Worm (Caenorhabditis elegans) whole organism, mixed stage, embryonic: ENCODE results near the gene gyf-1.
A peak's percentile ranks its signal among the peaks of the same experiment; 100 is the strongest.

Source experiments
- M03D4.4 ChIP-seq: sonication (generic microtip); optimal IDR thresholded peaks from 2 replicates; lab custom pipeline; 2017; ENCODE audit warnings: mild to moderate bottlenecking, missing genetic modification characterization, missing compliant biosample characterization
- bed-3 ChIP-seq: fragments of 200-800 bp; sonication (Bioruptor generic); optimal IDR thresholded peaks from 3 replicates; lab custom pipeline; 2018; ENCODE audit warnings: mild to moderate bottlenecking, missing genetic modification characterization, moderate library complexity, missing compliant biosample characterization
- blmp-1 ChIP-seq: fragments of 150-350 bp; optimal IDR thresholded peaks from 2 replicates; lab custom pipeline; 2014; ENCODE audit warnings: missing biosample characterization, missing genetic modification characterization
- ceh-39 ChIP-seq: fragments of 150-350 bp; optimal IDR thresholded peaks from 2 replicates; lab custom pipeline; 2014; ENCODE audit warnings: missing biosample characterization, missing genetic modification characterization
- ceh-43 ChIP-seq: fragments of 200-800 bp; sonication (Bioruptor generic); optimal IDR thresholded peaks from 2 replicates; lab custom pipeline; 2018; ENCODE audit warnings: mild to moderate bottlenecking, missing genetic modification characterization, moderate library complexity, missing compliant biosample characterization
- ceh-83 ChIP-seq: fragments of 200-800 bp; sonication (Bioruptor generic); optimal IDR thresholded peaks from 2 replicates; lab custom pipeline; 2018; ENCODE audit warnings: mild to moderate bottlenecking, missing genetic modification characterization, missing compliant biosample characterization
- ces-1 ChIP-seq: fragments of 150-350 bp; optimal IDR thresholded peaks from 2 replicates; lab custom pipeline; 2014; ENCODE audit warnings: missing biosample characterization, missing genetic modification reagents, missing genetic modification characterization
- cnd-1 ChIP-seq: fragments of 200-800 bp; sonication (Bioruptor generic); optimal IDR thresholded peaks from 2 replicates; lab custom pipeline; 2018; ENCODE audit warnings: mild to moderate bottlenecking, missing genetic modification characterization, missing compliant biosample characterization
- drap-1 ChIP-seq: fragments of 200-800 bp; sonication (Bioruptor generic); optimal IDR thresholded peaks from 3 replicates; lab custom pipeline; 2018; ENCODE audit warnings: mild to moderate bottlenecking, missing genetic modification characterization, missing compliant biosample characterization
- elt-1 ChIP-seq: sonication (generic microtip); optimal IDR thresholded peaks from 2 replicates; lab custom pipeline; 2017; ENCODE audit warnings: missing genetic modification characterization, mild to moderate bottlenecking, missing compliant biosample characterization, antibody characterized with exemption, moderate library complexity, borderline replicate concordance; ENCODE audit not compliant: insufficient read depth
- elt-3 ChIP-seq: fragments of 150-350 bp; optimal IDR thresholded peaks from 2 replicates; lab custom pipeline; 2014; ENCODE audit warnings: missing biosample characterization, missing genetic modification characterization
- flh-1 ChIP-seq: fragments of 200-800 bp; sonication (Bioruptor generic); optimal IDR thresholded peaks from 2 replicates; lab custom pipeline; 2018; ENCODE audit warnings: mild to moderate bottlenecking, missing genetic modification characterization, moderate library complexity, missing compliant biosample characterization
- ham-2 ChIP-seq: fragments of 200-800 bp; sonication (Bioruptor generic); optimal IDR thresholded peaks from 2 replicates; lab custom pipeline; 2018; ENCODE audit warnings: mild to moderate bottlenecking, missing genetic modification characterization, missing compliant biosample characterization
- hlh-1 ChIP-seq: fragments of 150-350 bp; optimal IDR thresholded peaks from 2 replicates; lab custom pipeline; 2014; ENCODE audit warnings: missing biosample characterization, missing genetic modification reagents, missing genetic modification characterization
- lin-13 ChIP-seq: fragments of 150-350 bp; optimal IDR thresholded peaks from 2 replicates; lab custom pipeline; 2014; ENCODE audit warnings: missing biosample characterization, missing genetic modification characterization
- lin-32 ChIP-seq: fragments of 200-800 bp; sonication (Bioruptor generic); optimal IDR thresholded peaks from 2 replicates; lab custom pipeline; 2018; ENCODE audit warnings: mild to moderate bottlenecking, missing genetic modification characterization, missing compliant biosample characterization
- lsy-2 ChIP-seq: fragments of 150-350 bp; optimal IDR thresholded peaks from 2 replicates; lab custom pipeline; 2014; ENCODE audit warnings: missing biosample characterization, missing genetic modification characterization
- mab-5 ChIP-seq: fragments of 150-350 bp; optimal IDR thresholded peaks from 2 replicates; lab custom pipeline; 2014; ENCODE audit warnings: missing biosample characterization, missing genetic modification characterization
- mep-1 ChIP-seq: fragments of 150-350 bp; optimal IDR thresholded peaks from 2 replicates; lab custom pipeline; 2017; ENCODE audit warnings: missing biosample characterization, missing genetic modification reagents, missing genetic modification characterization, inconsistent platforms
- mls-2 ChIP-seq: sonication (generic microtip); optimal IDR thresholded peaks from 2 replicates; lab custom pipeline; 2016; ENCODE audit warnings: mild to moderate bottlenecking, missing genetic modification characterization, moderate library complexity, missing compliant biosample characterization
- nhr-12 ChIP-seq: fragments of 150-350 bp; optimal IDR thresholded peaks from 2 replicates; lab custom pipeline; 2014; ENCODE audit warnings: missing biosample characterization, missing genetic modification characterization
- nhr-2 ChIP-seq: fragments of 150-350 bp; optimal IDR thresholded peaks from 2 replicates; lab custom pipeline; 2014; ENCODE audit warnings: missing biosample characterization, missing genetic modification characterization
- nhr-237 ChIP-seq: fragments of 150-350 bp; optimal IDR thresholded peaks from 2 replicates; lab custom pipeline; 2014; ENCODE audit warnings: missing biosample characterization, missing genetic modification characterization
- nhr-28 ChIP-seq: fragments of 150-350 bp; optimal IDR thresholded peaks from 2 replicates; lab custom pipeline; 2014; ENCODE audit warnings: missing biosample characterization, missing genetic modification characterization
- nhr-76 ChIP-seq: sonication (generic microtip); optimal IDR thresholded peaks from 2 replicates; lab custom pipeline; 2017; ENCODE audit warnings: missing biosample characterization, missing genetic modification characterization
- pha-4 ChIP-seq: fragments of 150-350 bp; optimal IDR thresholded peaks from 2 replicates; lab custom pipeline; 2018; ENCODE audit warnings: missing biosample characterization, missing genetic modification reagents, missing genetic modification characterization
- sem-2 ChIP-seq: fragments of 200-800 bp; sonication (Bioruptor generic); optimal IDR thresholded peaks from 2 replicates; lab custom pipeline; 2018; ENCODE audit warnings: mild to moderate bottlenecking, missing genetic modification characterization, missing compliant biosample characterization
- snpc-4 ChIP-seq: fragments of 150-350 bp; optimal IDR thresholded peaks from 2 replicates; lab custom pipeline; 2014; ENCODE audit warnings: missing biosample characterization, missing genetic modification characterization
- sptf-1 ChIP-seq: sonication (generic microtip); optimal IDR thresholded peaks from 2 replicates; lab custom pipeline; 2017; ENCODE audit warnings: mild to moderate bottlenecking, missing genetic modification characterization, moderate library complexity, missing compliant biosample characterization
- tbx-8 ChIP-seq: fragments of 200-800 bp; sonication (Bioruptor generic); optimal IDR thresholded peaks from 2 replicates; lab custom pipeline; 2018; ENCODE audit warnings: mild to moderate bottlenecking, missing genetic modification characterization, moderate library complexity, missing compliant biosample characterization
- unc-120 ChIP-seq: sonication (generic microtip); optimal IDR thresholded peaks from 2 replicates; lab custom pipeline; 2017; ENCODE audit warnings: missing genetic modification characterization, missing compliant biosample characterization; ENCODE audit not compliant: poor library complexity, severe bottlenecking
- unc-39 ChIP-seq: fragments of 150-350 bp; optimal IDR thresholded peaks from 2 replicates; lab custom pipeline; 2014; ENCODE audit warnings: missing biosample characterization, missing genetic modification characterization
- unc-62 ChIP-seq: fragments of 150-350 bp; optimal IDR thresholded peaks from 2 replicates; lab custom pipeline; 2014; ENCODE audit warnings: missing biosample characterization, missing genetic modification reagents, missing genetic modification characterization
- zip-8 ChIP-seq: fragments of 150-350 bp; optimal IDR thresholded peaks from 2 replicates; lab custom pipeline; 2014; ENCODE audit warnings: missing biosample characterization, missing genetic modification characterization
- ztf-11 ChIP-seq: fragments of 150-350 bp; optimal IDR thresholded peaks from 2 replicates; lab custom pipeline; 2014; ENCODE audit warnings: missing biosample characterization, missing genetic modification characterization

Gene gyf-1

DNA sequence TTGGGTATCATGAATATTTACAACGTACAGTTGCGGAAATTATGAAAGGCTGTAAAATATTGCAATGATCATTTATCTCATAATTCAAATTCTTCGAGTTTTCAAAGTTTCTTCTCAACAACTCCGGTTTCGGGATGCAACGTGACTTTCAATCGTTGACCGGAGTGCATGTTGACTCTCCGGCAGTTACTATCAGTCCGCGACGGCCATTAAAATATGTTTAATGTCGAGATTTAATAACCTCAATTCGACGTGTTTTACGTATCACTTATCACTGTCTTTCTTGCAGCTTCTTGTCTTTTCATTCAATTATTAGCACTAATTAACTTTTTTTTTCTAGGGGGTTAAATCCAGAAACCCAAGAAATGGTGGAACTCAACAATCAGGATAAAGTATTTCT, 34.2 kb downstream of the gyf-1 start, which contains the start of gene tsp-10:
TSS of gene tsp-10 (plus strand) at position 366 of the 400 bp plus-strand sequence.
- TF ChIP-seq nhr-2 (tag; lab: Kevin White, UChicago), result no peak
- no peak for TF ChIP-seq M03D4.4 (tag; lab: Kevin White, UChicago)
- TF ChIP-seq lin-13 (tag; lab: Kevin White, UChicago), result no peak
- TF ChIP-seq sem-2 (GFP tag; lab: Kevin White, UChicago), result no peak
- TF ChIP-seq drap-1, result no peak
- no peak for TF ChIP-seq ces-1 (GFP tag; lab: Kevin White, UChicago)
- TF ChIP-seq bed-3 (GFP tag; lab: Kevin White, UChicago), result no peak
- TF ChIP-seq mab-5 (tag; lab: Kevin White, UChicago), result no peak
- no peak for TF ChIP-seq ceh-43 (GFP tag; lab: Kevin White, UChicago)
- no peak for TF ChIP-seq tbx-8
- TF ChIP-seq elt-1 (tag; lab: Kevin White, UChicago), result no peak
- TF ChIP-seq flh-1 (GFP tag; lab: Kevin White, UChicago), result no peak
- no peak for TF ChIP-seq ztf-11 (tag; lab: Kevin White, UChicago)
- TF ChIP-seq nhr-12 (tag; lab: Kevin White, UChicago), result no peak
- no peak for TF ChIP-seq nhr-28 (tag; lab: Kevin White, UChicago)
- no peak for TF ChIP-seq unc-62 (GFP tag; lab: Kevin White, UChicago)

DNA sequence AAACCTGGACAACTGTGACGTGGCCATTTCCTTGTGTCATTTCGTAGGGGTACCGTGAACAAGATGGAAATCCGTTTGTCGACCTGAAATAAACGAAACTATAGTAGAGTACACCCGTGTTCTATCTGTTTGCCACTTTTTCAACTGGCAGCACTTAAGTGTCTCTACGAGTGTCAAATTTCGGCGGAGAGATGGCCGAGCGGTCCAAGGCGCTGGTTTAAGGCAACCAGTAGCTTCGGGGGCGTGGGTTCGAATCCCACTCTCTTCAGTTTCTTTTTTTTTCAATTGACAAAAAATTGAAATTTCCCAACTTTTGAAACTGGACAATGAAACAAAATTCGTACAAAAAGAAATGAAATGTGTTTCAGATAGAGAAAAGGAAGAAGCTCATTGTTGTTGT, 37.5 kb downstream of the gyf-1 start:
- no peak for TF ChIP-seq pha-4
- no peak for TF ChIP-seq nhr-28 (tag; lab: Kevin White, UChicago)
- TF ChIP-seq ces-1 (GFP tag; lab: Kevin White, UChicago), result no peak
- TF ChIP-seq sptf-1 (tag; lab: Kevin White, UChicago), result peak; percentile 42
- no peak for TF ChIP-seq ham-2
- TF ChIP-seq cnd-1 (tag; lab: Kevin White, UChicago), result no peak
- TF ChIP-seq nhr-237 (tag; lab: Kevin White, UChicago), result no peak
- TF ChIP-seq M03D4.4 (tag; lab: Kevin White, UChicago), result peak; percentile 52
- TF ChIP-seq hlh-1 (tag; lab: Kevin White, UChicago), result no peak
- no peak for TF ChIP-seq ceh-43 (GFP tag; lab: Kevin White, UChicago)
- TF ChIP-seq nhr-2 (tag; lab: Kevin White, UChicago), result no peak
- no peak for TF ChIP-seq elt-3 (tag; lab: Kevin White, UChicago)
- no peak for TF ChIP-seq unc-62 (GFP tag; lab: Kevin White, UChicago)
- peak; percentile 41 for TF ChIP-seq unc-120 (tag; lab: Kevin White, UChicago)
- TF ChIP-seq ceh-39 (tag; lab: Kevin White, UChicago), result no peak
- TF ChIP-seq tbx-8, result no peak
- no peak for TF ChIP-seq blmp-1 (tag; lab: Kevin White, UChicago)
- peak; percentile 48 for TF ChIP-seq unc-39 (tag; lab: Kevin White, UChicago)
- no peak for TF ChIP-seq lin-32 (GFP tag; lab: Kevin White, UChicago)
- TF ChIP-seq nhr-12 (tag; lab: Kevin White, UChicago), result no peak
- TF ChIP-seq mep-1, result peak; percentile 5
- peak; percentile 30 for TF ChIP-seq drap-1
- TF ChIP-seq snpc-4 (tag; lab: Kevin White, UChicago), result no peak
- no peak for TF ChIP-seq mls-2 (tag; lab: Kevin White, UChicago)
- no peak for TF ChIP-seq ceh-83
- TF ChIP-seq zip-8 (tag; lab: Kevin White, UChicago), result no peak
- no peak for TF ChIP-seq ztf-11 (tag; lab: Kevin White, UChicago)
- no peak for TF ChIP-seq flh-1 (GFP tag; lab: Kevin White, UChicago)
- no peak for TF ChIP-seq nhr-76
- TF ChIP-seq lin-13 (tag; lab: Kevin White, UChicago), result no peak
- TF ChIP-seq lsy-2, result no peak
- TF ChIP-seq elt-1 (tag; lab: Kevin White, UChicago), result no peak
- no peak for TF ChIP-seq sem-2 (GFP tag; lab: Kevin White, UChicago)
- TF ChIP-seq bed-3 (GFP tag; lab: Kevin White, UChicago), result peak; percentile 34
- no peak for TF ChIP-seq mab-5 (tag; lab: Kevin White, UChicago)

DNA sequence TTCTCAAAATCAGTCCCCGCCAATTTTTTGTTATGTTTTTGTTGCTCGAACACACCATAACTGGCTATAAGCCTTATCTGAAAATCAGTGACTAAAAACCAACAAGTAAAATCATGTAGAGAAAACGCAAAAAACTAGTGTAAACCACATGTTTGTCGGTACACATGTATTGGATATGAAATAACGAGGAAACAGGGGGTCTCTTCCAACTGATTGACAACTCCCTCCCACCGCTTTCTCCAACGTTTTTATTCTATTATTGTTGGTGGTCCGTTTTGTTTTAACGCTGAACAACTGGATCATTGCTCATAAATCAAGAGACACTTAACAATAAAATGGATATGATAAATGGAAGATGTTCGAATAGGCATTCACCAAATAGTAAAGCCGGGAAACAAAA, 42.8 kb downstream of the gyf-1 start:
- TF ChIP-seq drap-1 (no peak), unc-62 (GFP tag; lab: Kevin White, UChicago) (peak; percentile 61), ces-1 (GFP tag; lab: Kevin White, UChicago) (peak; percentile 11), ztf-11 (tag; lab: Kevin White, UChicago) (no peak), mls-2 (tag; lab: Kevin White, UChicago) (no peak), elt-1 (tag; lab: Kevin White, UChicago) (no peak), pha-4 (no peak), ceh-83 (no peak), ceh-39 (tag; lab: Kevin White, UChicago) (no peak), hlh-1 (tag; lab: Kevin White, UChicago) (no peak), flh-1 (GFP tag; lab: Kevin White, UChicago) (no peak)
